Worm (Caenorhabditis elegans) whole organism, mixed stage, embryonic: ENCODE results near the gene ZK353.10.

Source experiments
- M03D4.4 ChIP-seq: sonication (generic microtip); optimal IDR thresholded peaks from 2 replicates; lab custom pipeline; 2017; ENCODE audit warnings: mild to moderate bottlenecking, missing genetic modification characterization, missing compliant biosample characterization
- bed-3 ChIP-seq: fragments of 200-800 bp; sonication (Bioruptor generic); optimal IDR thresholded peaks from 3 replicates; lab custom pipeline; 2018; ENCODE audit warnings: mild to moderate bottlenecking, missing genetic modification characterization, moderate library complexity, missing compliant biosample characterization
- blmp-1 ChIP-seq: fragments of 150-350 bp; optimal IDR thresholded peaks from 2 replicates; lab custom pipeline; 2014; ENCODE audit warnings: missing biosample characterization, missing genetic modification characterization
- ceh-39 ChIP-seq: fragments of 150-350 bp; optimal IDR thresholded peaks from 2 replicates; lab custom pipeline; 2014; ENCODE audit warnings: missing biosample characterization, missing genetic modification characterization
- ceh-43 ChIP-seq: fragments of 200-800 bp; sonication (Bioruptor generic); optimal IDR thresholded peaks from 2 replicates; lab custom pipeline; 2018; ENCODE audit warnings: mild to moderate bottlenecking, missing genetic modification characterization, moderate library complexity, missing compliant biosample characterization
- ceh-83 ChIP-seq: fragments of 200-800 bp; sonication (Bioruptor generic); optimal IDR thresholded peaks from 2 replicates; lab custom pipeline; 2018; ENCODE audit warnings: mild to moderate bottlenecking, missing genetic modification characterization, missing compliant biosample characterization
- ces-1 ChIP-seq: fragments of 150-350 bp; optimal IDR thresholded peaks from 2 replicates; lab custom pipeline; 2014; ENCODE audit warnings: missing biosample characterization, missing genetic modification reagents, missing genetic modification characterization
- cnd-1 ChIP-seq: fragments of 200-800 bp; sonication (Bioruptor generic); optimal IDR thresholded peaks from 2 replicates; lab custom pipeline; 2018; ENCODE audit warnings: mild to moderate bottlenecking, missing genetic modification characterization, missing compliant biosample characterization
- drap-1 ChIP-seq: fragments of 200-800 bp; sonication (Bioruptor generic); optimal IDR thresholded peaks from 3 replicates; lab custom pipeline; 2018; ENCODE audit warnings: mild to moderate bottlenecking, missing genetic modification characterization, missing compliant biosample characterization
- elt-3 ChIP-seq: fragments of 150-350 bp; optimal IDR thresholded peaks from 2 replicates; lab custom pipeline; 2014; ENCODE audit warnings: missing biosample characterization, missing genetic modification characterization
- flh-1 ChIP-seq: fragments of 200-800 bp; sonication (Bioruptor generic); optimal IDR thresholded peaks from 2 replicates; lab custom pipeline; 2018; ENCODE audit warnings: mild to moderate bottlenecking, missing genetic modification characterization, moderate library complexity, missing compliant biosample characterization
- hlh-1 ChIP-seq: fragments of 150-350 bp; optimal IDR thresholded peaks from 2 replicates; lab custom pipeline; 2014; ENCODE audit warnings: missing biosample characterization, missing genetic modification reagents, missing genetic modification characterization
- lin-13 ChIP-seq: fragments of 150-350 bp; optimal IDR thresholded peaks from 2 replicates; lab custom pipeline; 2014; ENCODE audit warnings: missing biosample characterization, missing genetic modification characterization
- lin-32 ChIP-seq: fragments of 200-800 bp; sonication (Bioruptor generic); optimal IDR thresholded peaks from 2 replicates; lab custom pipeline; 2018; ENCODE audit warnings: mild to moderate bottlenecking, missing genetic modification characterization, missing compliant biosample characterization
- mab-5 ChIP-seq: fragments of 150-350 bp; optimal IDR thresholded peaks from 2 replicates; lab custom pipeline; 2014; ENCODE audit warnings: missing biosample characterization, missing genetic modification characterization
- mep-1 ChIP-seq: fragments of 150-350 bp; optimal IDR thresholded peaks from 2 replicates; lab custom pipeline; 2017; ENCODE audit warnings: missing biosample characterization, missing genetic modification reagents, missing genetic modification characterization, inconsistent platforms
- mls-2 ChIP-seq: sonication (generic microtip); optimal IDR thresholded peaks from 2 replicates; lab custom pipeline; 2016; ENCODE audit warnings: mild to moderate bottlenecking, missing genetic modification characterization, moderate library complexity, missing compliant biosample characterization
- nhr-12 ChIP-seq: fragments of 150-350 bp; optimal IDR thresholded peaks from 2 replicates; lab custom pipeline; 2014; ENCODE audit warnings: missing biosample characterization, missing genetic modification characterization
- nhr-2 ChIP-seq: fragments of 150-350 bp; optimal IDR thresholded peaks from 2 replicates; lab custom pipeline; 2014; ENCODE audit warnings: missing biosample characterization, missing genetic modification characterization
- nhr-28 ChIP-seq: fragments of 150-350 bp; optimal IDR thresholded peaks from 2 replicates; lab custom pipeline; 2014; ENCODE audit warnings: missing biosample characterization, missing genetic modification characterization
- nhr-76 ChIP-seq: sonication (generic microtip); optimal IDR thresholded peaks from 2 replicates; lab custom pipeline; 2017; ENCODE audit warnings: missing biosample characterization, missing genetic modification characterization
- pha-4 ChIP-seq: fragments of 150-350 bp; optimal IDR thresholded peaks from 2 replicates; lab custom pipeline; 2018; ENCODE audit warnings: missing biosample characterization, missing genetic modification reagents, missing genetic modification characterization
- snpc-4 ChIP-seq: fragments of 150-350 bp; optimal IDR thresholded peaks from 2 replicates; lab custom pipeline; 2014; ENCODE audit warnings: missing biosample characterization, missing genetic modification characterization
- sptf-1 ChIP-seq: sonication (generic microtip); optimal IDR thresholded peaks from 2 replicates; lab custom pipeline; 2017; ENCODE audit warnings: mild to moderate bottlenecking, missing genetic modification characterization, moderate library complexity, missing compliant biosample characterization
- tbx-8 ChIP-seq: fragments of 200-800 bp; sonication (Bioruptor generic); optimal IDR thresholded peaks from 2 replicates; lab custom pipeline; 2018; ENCODE audit warnings: mild to moderate bottlenecking, missing genetic modification characterization, moderate library complexity, missing compliant biosample characterization
- unc-120 ChIP-seq: sonication (generic microtip); optimal IDR thresholded peaks from 2 replicates; lab custom pipeline; 2017; ENCODE audit warnings: missing genetic modification characterization, missing compliant biosample characterization; ENCODE audit not compliant: poor library complexity, severe bottlenecking
- unc-62 ChIP-seq: fragments of 150-350 bp; optimal IDR thresholded peaks from 2 replicates; lab custom pipeline; 2014; ENCODE audit warnings: missing biosample characterization, missing genetic modification reagents, missing genetic modification characterization
- zip-8 ChIP-seq: fragments of 150-350 bp; optimal IDR thresholded peaks from 2 replicates; lab custom pipeline; 2014; ENCODE audit warnings: missing biosample characterization, missing genetic modification characterization
- ztf-11 ChIP-seq: fragments of 150-350 bp; optimal IDR thresholded peaks from 2 replicates; lab custom pipeline; 2014; ENCODE audit warnings: missing biosample characterization, missing genetic modification characterization

ZK353.10 gene

ce11 chrIII:8400478-8400877 lies 6.3 kb upstream of the ZK353.10 start:
- no peak for TF ChIP-seq blmp-1 (tag; lab: Kevin White, UChicago)
- TF ChIP-seq ceh-39, result no peak
- TF ChIP-seq nhr-2 (tag; lab: Kevin White, UChicago), result no peak
- TF ChIP-seq hlh-1 (tag; lab: Kevin White, UChicago), result no peak
- TF ChIP-seq sptf-1 (tag; lab: Kevin White, UChicago), result no peak
- TF ChIP-seq pha-4 (tag; lab: Kevin White, UChicago), result no peak
- TF ChIP-seq nhr-28 (tag; lab: Kevin White, UChicago), result no peak
- TF ChIP-seq drap-1 (GFP tag; lab: Kevin White, UChicago), result no peak
- TF ChIP-seq bed-3 (GFP tag; lab: Kevin White, UChicago), result no peak
- no peak for TF ChIP-seq nhr-12
- TF ChIP-seq tbx-8 (GFP tag; lab: Kevin White, UChicago), result no peak
- TF ChIP-seq mab-5 (tag; lab: Kevin White, UChicago), result no peak
- TF ChIP-seq flh-1 (GFP tag; lab: Kevin White, UChicago), result no peak
- TF ChIP-seq mep-1 (tag; lab: Kevin White, UChicago), result no peak
- TF ChIP-seq, all 35 proteins: peak for 0

- TF ChIP-seq unc-62 (GFP tag; lab: Kevin White, UChicago), result no peak
- no peak for TF ChIP-seq mep-1 (tag; lab: Kevin White, UChicago)
- TF ChIP-seq mab-5 (tag; lab: Kevin White, UChicago), result no peak
- no peak for TF ChIP-seq ceh-43 (GFP tag; lab: Kevin White, UChicago)
- no peak for TF ChIP-seq bed-3 (GFP tag; lab: Kevin White, UChicago)
- no peak for TF ChIP-seq elt-3 (tag; lab: Kevin White, UChicago)
- no peak for TF ChIP-seq nhr-2 (tag; lab: Kevin White, UChicago)
- no peak for TF ChIP-seq ces-1 (GFP tag; lab: Kevin White, UChicago)
- no peak for TF ChIP-seq nhr-12
- no peak for TF ChIP-seq ceh-83 (GFP tag; lab: Kevin White, UChicago)
- no peak for TF ChIP-seq unc-120 (tag; lab: Kevin White, UChicago)
- TF ChIP-seq nhr-76 (tag; lab: Kevin White, UChicago), result no peak
- TF ChIP-seq flh-1 (GFP tag; lab: Kevin White, UChicago), result no peak
- TF ChIP-seq ceh-39, result no peak
- TF ChIP-seq sptf-1 (tag; lab: Kevin White, UChicago), result no peak
- no peak for TF ChIP-seq ztf-11 (tag; lab: Kevin White, UChicago)
- TF ChIP-seq zip-8 (tag; lab: Kevin White, UChicago), result no peak
Measured at ce11 chrIII:8398411-8398810, 4.2 kb upstream of the ZK353.10 start, which contains the start of gene ZK353.2. TSS of gene ZK353.2 (plus strand) at chrIII:8398711.

ce11 chrIII:8395685-8396084 lies 1.5 kb upstream of the ZK353.10 start, which contains the start of gene ZK353.3:
TSS of gene ZK353.3 (plus strand) at chrIII:8395985.
- TF ChIP-seq ces-1 (GFP tag; lab: Kevin White, UChicago) (no peak), mep-1 (tag; lab: Kevin White, UChicago) (no peak), ceh-83 (GFP tag; lab: Kevin White, UChicago) (no peak), pha-4 (tag; lab: Kevin White, UChicago) (no peak), mab-5 (tag; lab: Kevin White, UChicago) (no peak), snpc-4 (tag; lab: Kevin White, UChicago) (no peak), zip-8 (tag; lab: Kevin White, UChicago) (no peak), lin-13 (tag; lab: Kevin White, UChicago) (no peak), M03D4.4 (tag; lab: Kevin White, UChicago) (no peak), tbx-8 (GFP tag; lab: Kevin White, UChicago) (no peak)

- TF ChIP-seq mls-2, result no peak
- TF ChIP-seq ceh-83 (GFP tag; lab: Kevin White, UChicago), result no peak
- TF ChIP-seq unc-62 (GFP tag; lab: Kevin White, UChicago), result no peak
- TF ChIP-seq nhr-2 (tag; lab: Kevin White, UChicago), result no peak
- TF ChIP-seq ceh-43 (GFP tag; lab: Kevin White, UChicago), result no peak
- no peak for TF ChIP-seq bed-3 (GFP tag; lab: Kevin White, UChicago)
- TF ChIP-seq lin-13 (tag; lab: Kevin White, UChicago), result no peak
- no peak for TF ChIP-seq pha-4 (tag; lab: Kevin White, UChicago)
- no peak for TF ChIP-seq sptf-1 (tag; lab: Kevin White, UChicago)
- TF ChIP-seq elt-3 (tag; lab: Kevin White, UChicago), result no peak
- no peak for TF ChIP-seq lin-32
- TF ChIP-seq, all 35 proteins: peak for 0
Measured at ce11 chrIII:8392307-8392706, 1.9 kb downstream of the ZK353.10 start.

- TF ChIP-seq ceh-39 (no peak), hlh-1 (tag; lab: Kevin White, UChicago) (no peak), cnd-1 (tag; lab: Kevin White, UChicago) (no peak), mab-5 (tag; lab: Kevin White, UChicago) (no peak), lin-32 (no peak)
Measured at ce11 chrIII:8389539-8389938, 4.7 kb downstream of the ZK353.10 start, which contains the start of gene ZK353.4. TSS of gene ZK353.4 (minus strand) at chrIII:8389639.
